Fruit fly (Drosophila melanogaster): ENCODE results near the gene mor.

The mor gene

DNA sequence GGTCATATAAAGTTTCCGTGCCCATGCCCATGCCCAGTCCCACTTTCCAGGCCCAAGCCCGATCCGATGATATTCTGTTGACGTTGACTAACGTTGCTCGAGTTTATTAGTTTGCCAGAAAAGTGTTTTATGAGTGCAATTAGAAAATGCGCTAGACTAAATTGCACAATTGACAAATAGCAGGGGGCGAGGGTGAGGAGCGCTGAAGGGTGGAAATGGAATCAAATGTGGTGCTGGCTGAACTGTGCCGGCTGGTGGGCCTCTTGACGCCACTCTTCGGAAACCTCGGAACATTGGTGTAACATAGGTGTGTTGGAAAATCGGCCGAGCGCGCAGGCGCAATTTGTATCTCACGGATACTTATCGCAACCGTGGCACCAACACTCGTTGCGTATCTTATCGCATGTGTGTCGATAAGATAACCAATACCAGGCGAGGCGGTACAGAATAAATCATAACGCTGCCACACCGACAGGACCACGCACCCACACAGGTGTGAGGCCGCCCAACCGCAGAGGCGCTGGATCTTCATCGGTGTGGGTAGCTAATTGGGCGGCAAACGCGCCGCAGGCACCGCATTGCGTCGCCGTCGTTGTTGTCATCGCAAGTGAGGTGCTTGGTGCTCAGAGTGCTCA, 39.1 kb upstream of the mor start (continued):
- TF ChIP-seq z (GFP tag; IDR thresholded peaks at IDR 0.05) (no peak), Gsc (GFP tag; IDR thresholded peaks at IDR 0.05) (no peak), CG18011 (GFP tag; optimal IDR thresholded peaks at IDR 0.05) (no peak), exex (tag; optimal IDR thresholded peaks at IDR 0.05) (peak; percentile 80), gfzf (GFP tag; optimal IDR thresholded peaks at IDR 0.05) (no peak), br (optimal IDR thresholded peaks at IDR 0.05) (no peak), Oli (tag; optimal IDR thresholded peaks at IDR 0.05) (no peak), CG13775 (GFP tag; optimal IDR thresholded peaks at IDR 0.05) (no peak), CG17385 (GFP tag; optimal IDR thresholded peaks at IDR 0.05) (peak; percentile 7), CG18619 (GFP tag; optimal IDR thresholded peaks at IDR 0.05) (no peak), CG31365 (tag; optimal IDR thresholded peaks at IDR 0.05) (peak; percentile 5), Hr78 (GFP tag; optimal IDR thresholded peaks at IDR 0.05) (peak in 1 of 2 experiments; percentile 67), jumu (GFP tag; optimal IDR thresholded peaks at IDR 0.05) (no peak), CG18599 (GFP tag; optimal IDR thresholded peaks at IDR 0.05) (no peak), zen2 (GFP tag; IDR thresholded peaks at IDR 0.05; ENCODE audit: partially characterized antibody) (no peak), CG13424 (tag; optimal IDR thresholded peaks at IDR 0.05) (peak; percentile 15), lola (GFP tag; optimal IDR thresholded peaks at IDR 0.05) (no peak), CrebB (tag; optimal IDR thresholded peaks at IDR 0.05) (peak; percentile 11), E2f1 (GFP tag; IDR thresholded peaks at IDR 0.05) (no peak), CG11085 (GFP tag; IDR thresholded peaks at IDR 0.05) (no peak), Fer1 (GFP tag; optimal IDR thresholded peaks at IDR 0.05) (peak; percentile 47), YL-1 (GFP tag; optimal IDR thresholded peaks at IDR 0.05) (no peak), ATbp (GFP tag; optimal IDR thresholded peaks at IDR 0.05) (peak; percentile 23), row (GFP tag; IDR thresholded peaks at IDR 0.05) (no peak), CG14441 (GFP tag; IDR thresholded peaks at IDR 0.05) (no peak), yki (optimal IDR thresholded peaks at IDR 0.05) (no peak), Dref (GFP tag; IDR thresholded peaks at IDR 0.05) (no peak), Side (GFP tag; optimal IDR thresholded peaks at IDR 0.05) (no peak), Drgx (GFP tag; IDR thresholded peaks at IDR 0.05) (no peak), chm (GFP tag; IDR thresholded peaks at IDR 0.05) (no peak), HmgZ (tag; optimal IDR thresholded peaks at IDR 0.05) (peak; percentile 57), HHEX (GFP tag; optimal IDR thresholded peaks at IDR 0.05) (peak; percentile 29), CG10654 (GFP tag; optimal IDR thresholded peaks at IDR 0.05) (no peak), mam (GFP tag; optimal IDR thresholded peaks at IDR 0.05) (no peak), CG18764 (GFP tag; optimal IDR thresholded peaks at IDR 0.05) (no peak), otp (GFP tag; IDR thresholded peaks at IDR 0.05) (no peak), HLH4C (GFP tag; IDR thresholded peaks at IDR 0.05; ENCODE audit: partially characterized antibody) (no peak), Rx (GFP tag; IDR thresholded peaks at IDR 0.05) (no peak), CG34224 (GFP tag; IDR thresholded peaks at IDR 0.05; ENCODE audit: partially characterized antibody) (no peak), pzg (GFP tag; optimal IDR thresholded peaks at IDR 0.05) (no peak), CG3847 (GFP tag; IDR thresholded peaks at IDR 0.05) (no peak), CG9437 (GFP tag; optimal IDR thresholded peaks at IDR 0.05) (no peak), lmd (GFP tag; IDR thresholded peaks at IDR 0.05) (no peak), CG1024 (GFP tag; IDR thresholded peaks at IDR 0.05) (no peak), gcm (GFP tag; optimal IDR thresholded peaks at IDR 0.05) (no peak), Sry-β (GFP tag; optimal IDR thresholded peaks at IDR 0.05) (no peak), CG10267 (tag; optimal IDR thresholded peaks at IDR 0.05) (no peak), CG31388 (GFP tag; optimal IDR thresholded peaks at IDR 0.05) (no peak), CG12299 (tag; optimal IDR thresholded peaks at IDR 0.05) (no peak), ap (GFP tag; IDR thresholded peaks at IDR 0.05) (no peak)

All from whole organism, embryonic.